Fruit fly (Drosophila melanogaster): ENCODE measurements around the gene dpr11.

Gene dpr11

dm6 chr3R:6608814-6609213 lies 15.7 kb upstream of the dpr11 start, which contains the start of gene glob2:
Gene glob2 (minus strand): TSS chr3R:6608914.
- no peak for TF ChIP-seq CG32264 (GFP tag; optimal IDR thresholded peaks at IDR 0.05)
- no peak for TF ChIP-seq dl (GFP tag; optimal IDR thresholded peaks at IDR 0.05; ENCODE audit: insufficient read depth in 1 of 2, partially characterized antibody in 2 of 2)

- TF ChIP-seq lola (GFP tag; optimal IDR thresholded peaks at IDR 0.05), result no peak
- TF ChIP-seq ey (GFP tag; optimal IDR thresholded peaks at IDR 0.05), result no peak
- no peak for TF ChIP-seq N (GFP tag; optimal IDR thresholded peaks at IDR 0.05)
- no peak for TF ChIP-seq Sp1 (GFP tag; optimal IDR thresholded peaks at IDR 0.05)
- no peak for TF ChIP-seq CrebA (GFP tag; optimal IDR thresholded peaks at IDR 0.05; ENCODE audit: borderline replicate concordance)
These were observed 12.0 kb upstream of the dpr11 start for dm6 chr3R:6605142-6605541.

- TF ChIP-seq sv (GFP tag; optimal IDR thresholded peaks at IDR 0.05) (no peak), pan (optimal IDR thresholded peaks at IDR 0.05) (no peak), Mio (GFP tag; optimal IDR thresholded peaks at IDR 0.05) (no peak), tai (GFP tag; optimal IDR thresholded peaks at IDR 0.05) (no peak), dl (GFP tag; optimal IDR thresholded peaks at IDR 0.05; ENCODE audit: insufficient read depth in 1 of 2, partially characterized antibody in 2 of 2) (no peak), Hr78 (GFP tag; optimal IDR thresholded peaks at IDR 0.05) (no peak), CrebA (GFP tag; optimal IDR thresholded peaks at IDR 0.05; ENCODE audit: borderline replicate concordance) (no peak), Hr83 (GFP tag; optimal IDR thresholded peaks at IDR 0.05; ENCODE audit: poor library complexity, severe bottlenecking) (no peak), usp (GFP tag; optimal IDR thresholded peaks at IDR 0.05) (no peak), foxo (GFP tag; optimal IDR thresholded peaks at IDR 0.05) (no peak), CG9705 (GFP tag; optimal IDR thresholded peaks at IDR 0.05) (no peak), sage (GFP tag; optimal IDR thresholded peaks at IDR 0.05) (no peak), HLH106 (tag; optimal IDR thresholded peaks at IDR 0.05) (no peak), brk (GFP tag; optimal IDR thresholded peaks at IDR 0.05) (no peak), GATAd (GFP tag; optimal IDR thresholded peaks at IDR 0.05) (no peak), fru (GFP tag; optimal IDR thresholded peaks at IDR 0.05) (no peak), Jra (GFP tag; optimal IDR thresholded peaks at IDR 0.05) (no peak), lola (GFP tag; optimal IDR thresholded peaks at IDR 0.05) (no peak), rgr (GFP tag; optimal IDR thresholded peaks at IDR 0.05) (no peak), h (GFP tag; optimal IDR thresholded peaks at IDR 0.05) (no peak)
These were observed 7.8 kb upstream of the dpr11 start, which contains the start of gene CG31482 for dm6 chr3R:6600942-6601341. Gene CG31482 (plus strand): TSS chr3R:6601242.

dm6 chr3R:6597922-6598321 lies 4.8 kb upstream of the dpr11 start, which contains the start of gene CG1138:
Gene CG1138 (minus strand): TSS chr3R:6598022.
- TF ChIP-seq Sp1 (GFP tag; optimal IDR thresholded peaks at IDR 0.05) (no peak), Jra (GFP tag; optimal IDR thresholded peaks at IDR 0.05) (no peak), lola (GFP tag; optimal IDR thresholded peaks at IDR 0.05) (no peak), Dfd (GFP tag; optimal IDR thresholded peaks at IDR 0.05) (no peak), Myc (optimal IDR thresholded peaks at IDR 0.05) (no peak), dl (GFP tag; optimal IDR thresholded peaks at IDR 0.05; ENCODE audit: insufficient read depth in 1 of 2, partially characterized antibody in 2 of 2) (no peak), Dif (GFP tag; optimal IDR thresholded peaks at IDR 0.05; ENCODE audit: partially characterized antibody) (no peak), usp (GFP tag; optimal IDR thresholded peaks at IDR 0.05) (no peak), br (GFP tag; optimal IDR thresholded peaks at IDR 0.05) (no peak), pan (optimal IDR thresholded peaks at IDR 0.05) (no peak), jim (GFP tag; optimal IDR thresholded peaks at IDR 0.05) (no peak), Hr78 (GFP tag; optimal IDR thresholded peaks at IDR 0.05) (no peak), fru (GFP tag; optimal IDR thresholded peaks at IDR 0.05) (no peak), foxo (GFP tag; optimal IDR thresholded peaks at IDR 0.05) (no peak), dsf (GFP tag; optimal IDR thresholded peaks at IDR 0.05; ENCODE audit: borderline replicate concordance) (no peak), psq (GFP tag; optimal IDR thresholded peaks at IDR 0.05) (no peak), dmrt93B (GFP tag; optimal IDR thresholded peaks at IDR 0.05) (no peak)

dm6 chr3R:6580484-6580883 lies 12.6 kb downstream of the dpr11 start, which contains the start of gene CG2336:
Gene CG2336 (plus strand): TSS chr3R:6580784.
- TF ChIP-seq Abd-B (GFP tag; optimal IDR thresholded peaks at IDR 0.05) (no peak), Vsx2 (GFP tag; optimal IDR thresholded peaks at IDR 0.05; ENCODE audit: partially characterized antibody) (no peak), GATAd (GFP tag; optimal IDR thresholded peaks at IDR 0.05) (no peak), CG9705 (GFP tag; optimal IDR thresholded peaks at IDR 0.05) (no peak), foxo (GFP tag; optimal IDR thresholded peaks at IDR 0.05) (no peak), Sp1 (GFP tag; optimal IDR thresholded peaks at IDR 0.05) (no peak), jim (GFP tag; optimal IDR thresholded peaks at IDR 0.05) (no peak), Myc (optimal IDR thresholded peaks at IDR 0.05) (no peak), fru (GFP tag; optimal IDR thresholded peaks at IDR 0.05) (no peak), usp (GFP tag; optimal IDR thresholded peaks at IDR 0.05) (no peak)

Measured in whole organism, wandering third instar larva.